Worm (Caenorhabditis elegans): Measurements from ENCODE around the gene C07D10.1.
"Not testable (repeated sequence)": the region's sequence is repeated elsewhere in the genome, so short reads cannot be mapped to it uniquely, and the experiment has no call there.

The C07D10.1 gene

ce11 chrII:7432327-7432726, 33.5 kb downstream of the C07D10.1 start, which contains the start of gene srd-54:
srd-54 (plus strand) TSS chrII:7432627.
- TF ChIP-seq unc-39 (tag; optimal IDR thresholded peaks at IDR 0.05), result no peak
- no peak for TF ChIP-seq nhr-11 (tag; optimal IDR thresholded peaks at IDR 0.05)
- no peak for TF ChIP-seq pqm-1 (tag; optimal IDR thresholded peaks at IDR 0.05)
- no peak for TF ChIP-seq sea-2 (GFP tag; optimal IDR thresholded peaks at IDR 0.05)
- no peak for TF ChIP-seq eor-1 (tag; optimal IDR thresholded peaks at IDR 0.05)
- no peak for TF ChIP-seq nhr-43 (tag; optimal IDR thresholded peaks at IDR 0.05; ENCODE audit: poor library complexity, severe bottlenecking)
- no peak for TF ChIP-seq egl-5 (tag; optimal IDR thresholded peaks at IDR 0.05)
- TF ChIP-seq jun-1 (tag; optimal IDR thresholded peaks at IDR 0.05), result no peak
- TF ChIP-seq nhr-237 (tag; optimal IDR thresholded peaks at IDR 0.05), result no peak
- no peak for TF ChIP-seq mdl-1 (tag; optimal IDR thresholded peaks at IDR 0.05)
- TF ChIP-seq fkh-2 (tag; optimal IDR thresholded peaks at IDR 0.05), result no peak
- no peak for TF ChIP-seq nhr-23 (tag; optimal IDR thresholded peaks at IDR 0.05)
- TF ChIP-seq ztf-4 (tag; optimal IDR thresholded peaks at IDR 0.05), result no peak
- no peak for TF ChIP-seq elt-2 (tag; optimal IDR thresholded peaks at IDR 0.05)
- no peak for TF ChIP-seq lin-39 (tag; optimal IDR thresholded peaks at IDR 0.05)
- TF ChIP-seq aly-2 (tag; optimal IDR thresholded peaks at IDR 0.05), result no peak
- TF ChIP-seq nhr-28 (tag; optimal IDR thresholded peaks at IDR 0.05), result no peak

- no peak for TF ChIP-seq nhr-77 (tag; optimal IDR thresholded peaks at IDR 0.05)
- TF ChIP-seq elt-2 (tag; optimal IDR thresholded peaks at IDR 0.05), result no peak
- no peak for TF ChIP-seq nhr-11 (tag; optimal IDR thresholded peaks at IDR 0.05)
- no peak for TF ChIP-seq pha-4 (tag; optimal IDR thresholded peaks at IDR 0.05)
- TF ChIP-seq eor-1 (tag; optimal IDR thresholded peaks at IDR 0.05), result no peak
- no peak for TF ChIP-seq ztf-11 (tag; optimal IDR thresholded peaks at IDR 0.05)
- TF ChIP-seq mml-1 (tag; optimal IDR thresholded peaks at IDR 0.05), result no peak
- TF ChIP-seq nhr-43 (tag; optimal IDR thresholded peaks at IDR 0.05; ENCODE audit: poor library complexity, severe bottlenecking), result no peak
- TF ChIP-seq sea-2 (GFP tag; optimal IDR thresholded peaks at IDR 0.05), result no peak
- no peak for TF ChIP-seq nhr-12 (tag; optimal IDR thresholded peaks at IDR 0.05)
- TF ChIP-seq nfya-1 (tag; optimal IDR thresholded peaks at IDR 0.05; ENCODE audit: insufficient read depth), result no peak
- no peak for TF ChIP-seq zag-1 (tag; optimal IDR thresholded peaks at IDR 0.05)
- TF ChIP-seq unc-39 (tag; optimal IDR thresholded peaks at IDR 0.05), result no peak
- no peak for TF ChIP-seq ama-1 (optimal IDR thresholded peaks at IDR 0.05)
- no peak for TF ChIP-seq skn-1 (tag; optimal IDR thresholded peaks at IDR 0.05)
- no peak for TF ChIP-seq ztf-4 (tag; optimal IDR thresholded peaks at IDR 0.05)
- TF ChIP-seq ceh-82 (tag; optimal IDR thresholded peaks at IDR 0.05), result no peak
- TF ChIP-seq nhr-76 (tag; optimal IDR thresholded peaks at IDR 0.05), result no peak
These were observed 35.4 kb downstream of the C07D10.1 start, which contains the start of gene kcc-3 for ce11 chrII:7434182-7434581. kcc-3 (minus strand) TSS chrII:7434282.

- TF ChIP-seq pha-4, nhr-67, aly-2 (tag; optimal IDR thresholded peaks at IDR 0.05): not testable (repeated sequence)
These were observed 36.1 kb downstream of the C07D10.1 start, which contains the start of gene K02A2.1 for ce11 chrII:7434958-7435357. K02A2.1 (plus strand) TSS chrII:7435258.

Measured in whole organism, L3 larva.